Fruit fly (Drosophila melanogaster): ENCODE measurements around the gene cmet.

DNA sequence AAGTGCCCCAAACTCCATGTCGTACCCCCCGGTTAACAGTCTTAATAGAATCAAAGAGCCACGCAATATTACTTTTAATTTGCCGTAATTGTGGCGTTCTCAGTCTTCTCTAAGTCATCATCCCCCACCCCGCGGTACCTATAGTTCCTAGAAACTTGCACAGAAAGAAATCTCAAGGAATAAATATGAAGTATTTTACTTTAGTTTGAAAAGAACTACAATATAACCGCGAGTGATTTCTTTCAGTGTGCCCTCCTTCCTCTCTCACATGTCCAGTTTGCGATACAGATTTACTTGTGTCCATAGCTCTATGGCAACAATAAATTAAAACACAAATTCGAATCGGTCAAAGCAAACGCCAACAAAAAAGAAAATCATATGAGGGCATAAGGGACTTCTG is 42.8 kb downstream of the cmet start:
- TF ChIP-seq psq (optimal IDR thresholded peaks at IDR 0.05) = no peak
- TF ChIP-seq EcR (GFP tag; optimal IDR thresholded peaks at IDR 0.05) = no peak
- TF ChIP-seq usp (GFP tag; optimal IDR thresholded peaks at IDR 0.05) = no peak
- TF ChIP-seq pan (optimal IDR thresholded peaks at IDR 0.05) = no peak
- TF ChIP-seq CG8478 (optimal IDR thresholded peaks at IDR 0.05) = no peak
